Fruit fly (Drosophila melanogaster): ENCODE measurements around the gene CG9727.
A peak's percentile ranks its signal among the peaks of the same experiment; 100 is the strongest.

CG9727 gene

dm6 chr3R:6457055-6457391, 547 bp upstream of the CG9727 start, which contains the start of gene Zif:
Zif (plus strand) TSS chr3R:6457088.
- no peak for TF ChIP-seq HHEX (GFP tag; optimal IDR thresholded peaks at IDR 0.05)
- no peak for TF ChIP-seq CG12219 (GFP tag; optimal IDR thresholded peaks at IDR 0.05)
- no peak for TF ChIP-seq PHDP (tag; optimal IDR thresholded peaks at IDR 0.05)
- TF ChIP-seq CG5180 (GFP tag; optimal IDR thresholded peaks at IDR 0.05) = no peak
- TF ChIP-seq HLH54F (GFP tag; optimal IDR thresholded peaks at IDR 0.05) = peak; percentile 71
- TF ChIP-seq onecut (GFP tag; IDR thresholded peaks at IDR 0.05) = no peak
- no peak for TF ChIP-seq B-H1 (GFP tag; IDR thresholded peaks at IDR 0.05)
- TF ChIP-seq CG18764 (GFP tag; optimal IDR thresholded peaks at IDR 0.05) = no peak
- TF ChIP-seq YL-1 (GFP tag; optimal IDR thresholded peaks at IDR 0.05) = peak; percentile 64
- TF ChIP-seq grau (tag; optimal IDR thresholded peaks at IDR 0.05) = no peak
- TF ChIP-seq CG7839 (tag; optimal IDR thresholded peaks at IDR 0.05) = no peak
- no peak for TF ChIP-seq ham (GFP tag; IDR thresholded peaks at IDR 0.05)
- 0 out of 3 replicates have a peak, but pooled peaks have one; percentile 16 for TF ChIP-seq Doc3 (GFP tag; IDR thresholded peaks at IDR 0.05; ENCODE audit: partially characterized antibody)
- no peak for TF ChIP-seq CG15479 (GFP tag; optimal IDR thresholded peaks at IDR 0.05)
- TF ChIP-seq CG13123 (GFP tag; optimal IDR thresholded peaks at IDR 0.05) = no peak
- no peak for TF ChIP-seq wor (GFP tag; IDR thresholded peaks at IDR 0.05)
- TF ChIP-seq HmgZ (tag; optimal IDR thresholded peaks at IDR 0.05) = peak; percentile 67
- TF ChIP-seq tio (GFP tag; optimal IDR thresholded peaks at IDR 0.05) = no peak
- TF ChIP-seq Fer3 (tag; optimal IDR thresholded peaks at IDR 0.05) = no peak
- peak; percentile 65; the same call in 2 of the 3 replicates for TF ChIP-seq Dbx (GFP tag; IDR thresholded peaks at IDR 0.05)
- TF ChIP-seq CG10959 (GFP tag; IDR thresholded peaks at IDR 0.05) = no peak
- TF ChIP-seq nerfin-1 (tag; optimal IDR thresholded peaks at IDR 0.05) = no peak
- no peak for TF ChIP-seq C15 (GFP tag; IDR thresholded peaks at IDR 0.05)
- no peak for TF ChIP-seq Fer2 (tag; optimal IDR thresholded peaks at IDR 0.05)
- TF ChIP-seq CG10565 (GFP tag; optimal IDR thresholded peaks at IDR 0.05) = no peak
- no peak for TF ChIP-seq CTCF (GFP tag; optimal IDR thresholded peaks at IDR 0.05)
- no peak for TF ChIP-seq cad (GFP tag; optimal IDR thresholded peaks at IDR 0.05)
- no peak for TF ChIP-seq D19A (tag; optimal IDR thresholded peaks at IDR 0.05)
- TF ChIP-seq p53 (GFP tag; optimal IDR thresholded peaks at IDR 0.05) = peak; percentile 15
- no peak for TF ChIP-seq pros (GFP tag; optimal IDR thresholded peaks at IDR 0.05)
- peak; percentile 20 for TF ChIP-seq dm (GFP tag; optimal IDR thresholded peaks at IDR 0.05)
- TF ChIP-seq CG1832 (GFP tag; optimal IDR thresholded peaks at IDR 0.05) = no peak
- TF ChIP-seq HmgD (GFP tag; optimal IDR thresholded peaks at IDR 0.05) = no peak
- no peak for TF ChIP-seq Scr (GFP tag; IDR thresholded peaks at IDR 0.05; ENCODE audit: partially characterized antibody)
- peak; percentile 4 for TF ChIP-seq twi (tag; optimal IDR thresholded peaks at IDR 0.05)
- TF ChIP-seq CG15601 (tag; optimal IDR thresholded peaks at IDR 0.05) = no peak
- TF ChIP-seq CG4328 (GFP tag; optimal IDR thresholded peaks at IDR 0.05) = no peak
- TF ChIP-seq bbx (GFP tag; IDR thresholded peaks at IDR 0.05; ENCODE audit: partially characterized antibody) = no peak
- TF ChIP-seq sr (GFP tag; IDR thresholded peaks at IDR 0.05) = no peak
- no peak for TF ChIP-seq Adf1 (GFP tag; IDR thresholded peaks at IDR 0.05)
- no peak for TF ChIP-seq gem (tag; optimal IDR thresholded peaks at IDR 0.05)
- no peak for TF ChIP-seq Hmx (GFP tag; optimal IDR thresholded peaks at IDR 0.05)
- TF ChIP-seq CG11085 (GFP tag; IDR thresholded peaks at IDR 0.05) = peak; percentile 56
- peak; percentile 31 for TF ChIP-seq stwl (tag; optimal IDR thresholded peaks at IDR 0.05)
- TF ChIP-seq CoRest (tag; optimal IDR thresholded peaks at IDR 0.05) = peak; percentile 29
- no peak for TF ChIP-seq Hr51 (GFP tag; optimal IDR thresholded peaks at IDR 0.05)
- no peak for TF ChIP-seq CG4730 (GFP tag; IDR thresholded peaks at IDR 0.05)
- no peak for TF ChIP-seq D19B (GFP tag; optimal IDR thresholded peaks at IDR 0.05)
- TF ChIP-seq gfzf (GFP tag; optimal IDR thresholded peaks at IDR 0.05) = no peak
- TF ChIP-seq da (GFP tag; optimal IDR thresholded peaks at IDR 0.05) = no peak
- no peak for TF ChIP-seq gsb (GFP tag; IDR thresholded peaks at IDR 0.05)
- TF ChIP-seq bsh (GFP tag; optimal IDR thresholded peaks at IDR 0.05) = no peak

Measured in whole organism, embryonic.